Worm (Caenorhabditis elegans): ENCODE data around the gene F12F6.1.

Gene F12F6.1

DNA sequence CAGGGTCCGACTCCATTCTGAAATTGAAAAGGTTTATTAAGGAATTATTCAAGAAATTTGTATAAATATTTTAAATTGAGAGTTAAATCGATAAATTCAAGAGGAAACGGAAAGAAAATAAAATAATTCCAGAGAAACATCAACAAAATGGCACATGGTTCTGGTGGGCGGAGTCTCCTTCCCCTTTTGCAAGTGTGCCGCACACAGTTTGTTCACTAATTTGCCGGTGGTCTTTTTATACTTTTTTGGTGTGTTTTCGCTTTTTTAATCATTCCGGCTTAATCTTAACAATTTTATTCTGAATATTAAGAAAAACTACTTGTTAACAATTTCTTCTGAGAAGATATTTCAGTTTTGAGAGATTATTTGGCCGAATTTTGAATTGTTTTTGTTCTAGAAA is 21.2 kb downstream of the F12F6.1 start, which contains the start of the genes ragc-1 and Y24F12A.1 (continued):
- peak; percentile 19 for TF ChIP-seq pat-9 (tag; optimal IDR thresholded peaks at IDR 0.05)
- peak; percentile 10 for TF ChIP-seq unc-42 (tag; optimal IDR thresholded peaks at IDR 0.05)
- no peak for TF ChIP-seq gmeb-2 (tag; optimal IDR thresholded peaks at IDR 0.05)
- no peak for TF ChIP-seq ceh-9 (tag; optimal IDR thresholded peaks at IDR 0.05)
- no peak for TF ChIP-seq ama-1 (optimal IDR thresholded peaks at IDR 0.05)
- no peak for TF ChIP-seq pqm-1 (tag; optimal IDR thresholded peaks at IDR 0.05)
- TF ChIP-seq ceh-2 (tag; optimal IDR thresholded peaks at IDR 0.05) = peak; percentile 60
- peak; percentile 72 for TF ChIP-seq tbx-2 (tag; optimal IDR thresholded peaks at IDR 0.05)
- TF ChIP-seq F13H6.1 (tag; optimal IDR thresholded peaks at IDR 0.05) = no peak
- peak; percentile 36 for TF ChIP-seq ceh-6 (GFP tag; optimal IDR thresholded peaks at IDR 0.05)
- no peak for TF ChIP-seq dmd-4 (tag; optimal IDR thresholded peaks at IDR 0.05; ENCODE audit: borderline replicate concordance)
- TF ChIP-seq pax-1 (tag; optimal IDR thresholded peaks at IDR 0.05) = no peak
- peak; percentile 86 for TF ChIP-seq ceh-14 (tag; optimal IDR thresholded peaks at IDR 0.05)
- TF ChIP-seq fax-1 (tag; optimal IDR thresholded peaks at IDR 0.05) = no peak
- TF ChIP-seq unc-55 (GFP tag; optimal IDR thresholded peaks at IDR 0.05) = no peak
- no peak for TF ChIP-seq npax-4 (tag; optimal IDR thresholded peaks at IDR 0.05)
- peak; percentile 2 for TF ChIP-seq ceh-19 (GFP tag; optimal IDR thresholded peaks at IDR 0.05)

ce11 chrIV:11620909-11621308 is 37.2 kb downstream of the F12F6.1 start, which contains the start of gene dsl-5:
Gene dsl-5, minus strand, starts transcription at chrIV:11621009.
- TF ChIP-seq ztf-16 (tag; optimal IDR thresholded peaks at IDR 0.05) (no peak), T23F11.4 (GFP tag; optimal IDR thresholded peaks at IDR 0.05) (no peak), unc-86 (tag; optimal IDR thresholded peaks at IDR 0.05) (no peak), gmeb-2 (tag; optimal IDR thresholded peaks at IDR 0.05) (no peak), eyg-1 (tag; optimal IDR thresholded peaks at IDR 0.05) (no peak), hlh-30 (tag; optimal IDR thresholded peaks at IDR 0.05; ENCODE audit: insufficient read depth) (no peak), fax-1 (tag; optimal IDR thresholded peaks at IDR 0.05) (no peak), ceh-48 (tag; optimal IDR thresholded peaks at IDR 0.05) (no peak), pros-1 (tag; optimal IDR thresholded peaks at IDR 0.05) (no peak), sdc-2 (tag; optimal IDR thresholded peaks at IDR 0.05) (no peak), madf-2 (tag; optimal IDR thresholded peaks at IDR 0.05) (no peak), sox-2 (GFP tag; IDR thresholded peaks at IDR 0.05) (no peak), K09A11.1 (tag; optimal IDR thresholded peaks at IDR 0.05; ENCODE audit: insufficient read depth) (no peak), dmd-4 (tag; optimal IDR thresholded peaks at IDR 0.05; ENCODE audit: borderline replicate concordance) (no peak), hlh-8 (tag; optimal IDR thresholded peaks at IDR 0.05) (no peak), ceh-19 (GFP tag; optimal IDR thresholded peaks at IDR 0.05) (no peak)

- TF ChIP-seq fkh-6 (tag; optimal IDR thresholded peaks at IDR 0.05) (no peak), lim-6 (tag; optimal IDR thresholded peaks at IDR 0.05) (no peak), hlh-8 (tag; optimal IDR thresholded peaks at IDR 0.05) (no peak), Y22D7AL.16 (tag; optimal IDR thresholded peaks at IDR 0.05) (no peak), elt-2 (tag; optimal IDR thresholded peaks at IDR 0.05) (no peak), ceh-45 (GFP tag; IDR thresholded peaks at IDR 0.05) (no peak)
Measured at ce11 chrIV:11622336-11622735, 38.6 kb downstream of the F12F6.1 start.

DNA sequence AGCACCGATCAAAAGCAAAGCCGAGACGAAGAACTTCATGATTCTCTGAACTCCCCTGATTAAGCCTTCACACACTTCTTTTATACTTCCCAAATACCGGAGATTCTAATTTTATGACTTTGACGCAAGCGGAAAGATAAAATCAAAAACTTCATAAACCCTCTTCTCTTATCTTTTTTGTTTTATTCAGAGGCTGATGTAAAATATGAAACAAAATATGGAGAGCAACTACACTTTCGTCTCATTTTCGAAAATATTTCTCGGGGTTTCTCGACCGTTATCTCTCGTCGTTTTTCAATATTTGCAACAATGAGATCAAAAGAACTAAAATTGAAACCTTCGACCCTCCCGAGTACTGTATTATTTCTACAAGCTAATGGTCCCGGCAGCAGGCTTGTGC is 39.3 kb downstream of the F12F6.1 start, which contains the start of gene lys-4:
Gene lys-4 (minus strand): TSS at position 115 of the 400 bp plus-strand sequence.
- TF ChIP-seq ceh-31 (tag; optimal IDR thresholded peaks at IDR 0.05) (no peak), sox-2 (GFP tag; IDR thresholded peaks at IDR 0.05) (no peak), elt-2 (tag; optimal IDR thresholded peaks at IDR 0.05) (no peak), mec-3 (tag; optimal IDR thresholded peaks at IDR 0.05; ENCODE audit: borderline replicate concordance) (no peak), ceh-22 (tag; optimal IDR thresholded peaks at IDR 0.05) (no peak), eyg-1 (tag; optimal IDR thresholded peaks at IDR 0.05) (no peak)
